Worm (Caenorhabditis elegans) whole organism, early embryonic: ENCODE measurements around the gene W01A11.7.

Experiments used
- B0310.2 ChIP-seq: sonication (generic microtip); optimal IDR thresholded peaks from 2 replicates; lab custom pipeline; 2016; ENCODE audit warnings: mild to moderate bottlenecking, missing genetic modification characterization, missing compliant biosample characterization
- F13C5.2 ChIP-seq: sonication (generic microtip); optimal IDR thresholded peaks from 2 replicates; lab custom pipeline; 2017; ENCODE audit warnings: mild to moderate bottlenecking, missing genetic modification characterization, inconsistent platforms, missing compliant biosample characterization
- aly-1 ChIP-seq: sonication (generic microtip); optimal IDR thresholded peaks from 2 replicates; lab custom pipeline; 2016; ENCODE audit warnings: missing genetic modification characterization, missing compliant biosample characterization
- ama-1 ChIP-seq: fragments of 150-350 bp; optimal IDR thresholded peaks from 2 replicates; lab custom pipeline; 2014
- ceh-13 ChIP-seq: fragments of 200-800 bp; sonication (Bioruptor generic); optimal IDR thresholded peaks from 2 replicates; lab custom pipeline; 2018; ENCODE audit warnings: mild to moderate bottlenecking, missing genetic modification characterization, missing compliant biosample characterization
- ceh-36 ChIP-seq: sonication (generic microtip); optimal IDR thresholded peaks from 2 replicates; lab custom pipeline; 2016; ENCODE audit warnings: missing genetic modification characterization, inconsistent platforms, missing compliant biosample characterization
- ets-7 ChIP-seq: sonication (generic microtip); optimal IDR thresholded peaks from 2 replicates; lab custom pipeline; 2016; ENCODE audit warnings: missing genotype, missing genetic modification characterization, missing compliant biosample characterization
- flt-1 ChIP-seq: fragments of 200-800 bp; sonication (Bioruptor generic); IDR thresholded peaks from 2 replicates; pipeline ENCODE4 v1.3.6; 2022; ENCODE audit warnings: missing genetic modification characterization, missing compliant biosample characterization
- hmbx-1 ChIP-seq: sonication (generic microtip); optimal IDR thresholded peaks from 2 replicates; lab custom pipeline; 2016; ENCODE audit warnings: mild to moderate bottlenecking, missing genetic modification characterization, missing compliant biosample characterization
- hmg-4 ChIP-seq: fragments of 200-800 bp; sonication (Bioruptor generic); optimal IDR thresholded peaks from 2 replicates; lab custom pipeline; 2018; ENCODE audit warnings: mild to moderate bottlenecking, missing genetic modification characterization, missing compliant biosample characterization
- hnd-1 ChIP-seq: sonication (generic microtip); optimal IDR thresholded peaks from 2 replicates; lab custom pipeline; 2016; ENCODE audit warnings: missing genetic modification characterization, missing compliant biosample characterization
- pes-1 ChIP-seq: fragments of 200-800 bp; sonication (Bioruptor generic); IDR thresholded peaks from 2 replicates; pipeline ENCODE4 v1.3.6; 2022; ENCODE audit warnings: missing genetic modification reagents, missing genetic modification characterization, missing compliant biosample characterization
- scrt-1 ChIP-seq: fragments of 200-800 bp; sonication (Bioruptor generic); IDR thresholded peaks from 2 replicates; pipeline ENCODE4 v1.3.6; 2022; ENCODE audit warnings: missing genetic modification characterization, missing compliant biosample characterization
- sea-1 ChIP-seq: fragments of 200-800 bp; sonication (Bioruptor generic); conservative IDR thresholded peaks from 2 replicates; pipeline ENCODE4 v1.3.6; 2022; ENCODE audit warnings: missing genetic modification characterization, missing compliant biosample characterization
- tbx-11 ChIP-seq: fragments of 200-800 bp; sonication (Bioruptor generic); IDR thresholded peaks from 2 replicates; pipeline ENCODE4 v1.3.6; 2022; ENCODE audit warnings: missing genetic modification characterization, missing compliant biosample characterization
- tbx-37 ChIP-seq: fragments of 200-800 bp; sonication (Bioruptor generic); conservative IDR thresholded peaks from 2 replicates; pipeline ENCODE4 v1.3.6; 2022; ENCODE audit warnings: missing genetic modification reagents, missing genetic modification characterization, missing compliant biosample characterization
- tra-4 ChIP-seq: sonication (generic microtip); optimal IDR thresholded peaks from 2 replicates; lab custom pipeline; 2017; ENCODE audit warnings: missing genetic modification characterization, missing compliant biosample characterization

The W01A11.7 gene

DNA sequence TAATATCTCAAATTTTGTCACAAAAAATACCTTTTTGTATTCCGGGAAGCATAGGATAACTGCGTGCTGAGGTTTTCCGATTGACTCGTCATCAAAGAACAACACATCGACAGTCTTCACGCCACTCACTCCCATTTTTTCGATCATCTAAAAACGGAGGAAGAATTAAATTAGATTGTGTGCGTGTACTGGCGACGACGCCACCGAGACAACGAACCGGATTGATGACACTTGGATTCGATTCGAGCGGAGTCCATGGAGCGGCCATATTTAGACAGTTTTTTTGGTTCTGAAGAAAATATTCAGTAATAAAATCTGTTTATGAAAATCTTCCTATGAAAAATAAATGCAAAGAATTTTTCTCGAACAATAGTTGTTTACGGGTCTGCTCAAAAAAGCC, 5.9 kb upstream of the W01A11.7 start, which contains the start of gene ubh-1:
ubh-1 (minus strand) TSS at position 289 of the 400 bp plus-strand sequence.
- TF ChIP-seq ama-1 (lab: Kevin White, UChicago) (no peak), hmbx-1 (tag; lab: Kevin White, UChicago) (no peak), ceh-36 (tag; lab: Kevin White, UChicago) (no peak), ceh-13 (GFP tag; lab: Kevin White, UChicago) (no peak), pes-1 (no peak), tbx-11 (GFP tag; lab: Robert Waterston, UW) (no peak), sea-1 (GFP tag; lab: Robert Waterston, UW) (no peak), hmg-4 (no peak), hnd-1 (tag; lab: Kevin White, UChicago) (no peak), F13C5.2 (no peak), ets-7 (no peak), scrt-1 (GFP tag; lab: Robert Waterston, UW) (no peak), B0310.2 (tag; lab: Kevin White, UChicago) (no peak), tra-4 (no peak), aly-1 (tag; lab: Kevin White, UChicago) (no peak), flt-1 (no peak), tbx-37 (GFP tag; lab: Robert Waterston, UW) (no peak)

DNA sequence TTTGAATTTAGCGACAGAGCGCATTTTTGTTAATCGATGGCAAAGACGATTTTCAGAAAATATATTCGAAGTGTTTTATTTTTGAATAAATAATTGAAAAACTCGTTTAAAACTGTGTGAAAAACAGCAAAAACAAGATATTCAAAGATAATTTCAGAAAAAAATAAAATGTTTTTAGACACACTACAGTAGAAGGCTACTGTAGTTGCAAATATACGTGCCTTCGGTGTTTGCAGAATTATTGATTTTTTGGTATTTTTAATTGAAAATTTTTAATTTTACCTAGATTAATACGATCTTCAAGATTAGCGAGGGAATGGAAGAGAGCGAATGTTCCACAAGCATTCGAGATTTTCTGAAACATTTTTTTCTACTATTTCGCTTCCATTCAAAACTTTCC, 5.4 kb upstream of the W01A11.7 start:
- TF ChIP-seq ceh-13 (GFP tag; lab: Kevin White, UChicago) (no peak), aly-1 (tag; lab: Kevin White, UChicago) (no peak), scrt-1 (GFP tag; lab: Robert Waterston, UW) (no peak), ama-1 (lab: Kevin White, UChicago) (no peak), hmbx-1 (tag; lab: Kevin White, UChicago) (no peak), ets-7 (no peak), sea-1 (GFP tag; lab: Robert Waterston, UW) (no peak), tbx-11 (GFP tag; lab: Robert Waterston, UW) (no peak), F13C5.2 (no peak), hmg-4 (no peak), pes-1 (no peak), tbx-37 (GFP tag; lab: Robert Waterston, UW) (no peak), ceh-36 (tag; lab: Kevin White, UChicago) (no peak), hnd-1 (tag; lab: Kevin White, UChicago) (no peak), tra-4 (no peak), flt-1 (no peak)

DNA sequence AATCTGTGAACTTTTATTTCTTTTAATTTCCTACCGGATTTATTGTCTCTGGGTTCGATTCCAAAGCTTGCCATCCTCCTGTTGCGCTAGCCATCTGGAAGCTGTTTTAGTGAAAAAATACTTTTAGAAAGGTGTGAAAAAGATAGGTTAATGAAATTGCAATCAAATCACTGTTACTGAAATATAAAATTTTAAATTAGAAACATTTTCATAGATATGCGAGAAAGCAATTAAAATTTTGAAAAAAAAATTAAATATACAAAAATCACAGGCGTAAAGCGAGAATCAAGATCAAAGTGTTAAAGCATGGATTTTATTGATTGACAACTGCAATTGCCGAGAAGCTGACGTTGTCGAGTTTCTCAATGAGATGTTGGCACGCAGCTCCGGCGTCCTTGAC, 4.5 kb upstream of the W01A11.7 start, which contains the start of gene ubh-2:
ubh-2 (minus strand) TSS at position 101 of the 400 bp plus-strand sequence.
- TF ChIP-seq pes-1: no peak
- TF ChIP-seq flt-1: no peak
- no peak for TF ChIP-seq ama-1 (lab: Kevin White, UChicago)
- no peak for TF ChIP-seq ceh-36 (tag; lab: Kevin White, UChicago)

ce11 chrV:6508703-6509102, 3.5 kb upstream of the W01A11.7 start, which contains the start of gene ubh-3:
TSS of gene ubh-3 (minus strand) at chrV:6508803.
- TF ChIP-seq ceh-36 (tag; lab: Kevin White, UChicago): no peak
- no peak for TF ChIP-seq tra-4
- no peak for TF ChIP-seq hmg-4
- TF ChIP-seq F13C5.2: no peak
- TF ChIP-seq flt-1: no peak
- no peak for TF ChIP-seq B0310.2 (tag; lab: Kevin White, UChicago)
- TF ChIP-seq hnd-1 (tag; lab: Kevin White, UChicago): no peak
- no peak for TF ChIP-seq ceh-13 (GFP tag; lab: Kevin White, UChicago)

ce11 chrV:6506238-6506956, 1.2 kb upstream of the W01A11.7 start:
- TF ChIP-seq ceh-13 (GFP tag; lab: Kevin White, UChicago) (no peak), aly-1 (tag; lab: Kevin White, UChicago) (no peak), hmbx-1 (tag; lab: Kevin White, UChicago) (no peak), tbx-37 (GFP tag; lab: Robert Waterston, UW) (no peak), tbx-11 (GFP tag; lab: Robert Waterston, UW) (no peak), pes-1 (no peak), scrt-1 (GFP tag; lab: Robert Waterston, UW) (no peak), ama-1 (lab: Kevin White, UChicago) (no peak), hnd-1 (tag; lab: Kevin White, UChicago) (no peak)

ce11 chrV:6504131-6504827, 910 bp downstream of the W01A11.7 start, which contains the start of gene moc-2:
TSS of gene moc-2 (minus strand) at chrV:6504181.
- TF ChIP-seq B0310.2 (tag; lab: Kevin White, UChicago): no peak
- no peak for TF ChIP-seq F13C5.2
- TF ChIP-seq pes-1: no peak

DNA sequence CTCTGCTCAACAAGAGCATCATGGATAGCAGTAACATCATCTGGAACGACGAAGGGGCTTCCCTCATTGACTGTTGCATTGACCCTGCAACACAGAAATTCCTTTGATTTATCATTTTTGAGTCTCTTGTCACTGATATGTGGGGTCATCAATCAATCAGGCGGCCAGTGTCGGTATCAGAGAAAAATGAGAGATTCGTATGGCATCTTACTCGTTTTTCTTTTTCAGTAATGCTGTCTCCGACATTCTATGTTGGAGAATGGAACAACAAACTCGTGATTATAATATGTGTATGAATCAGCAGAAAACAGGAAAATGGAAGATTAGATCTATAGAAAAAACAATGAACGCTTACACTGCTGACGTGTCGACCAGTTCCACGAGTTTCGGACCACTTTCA, 2.0 kb downstream of the W01A11.7 start:
- TF ChIP-seq hmbx-1 (tag; lab: Kevin White, UChicago): no peak
- no peak for TF ChIP-seq ceh-13 (GFP tag; lab: Kevin White, UChicago)
- TF ChIP-seq hnd-1 (tag; lab: Kevin White, UChicago): no peak
- TF ChIP-seq tra-4: no peak

- TF ChIP-seq sea-1 (GFP tag; lab: Robert Waterston, UW) (no peak), B0310.2 (tag; lab: Kevin White, UChicago) (no peak), ceh-36 (tag; lab: Kevin White, UChicago) (no peak), ets-7 (no peak), hmbx-1 (tag; lab: Kevin White, UChicago) (no peak), tbx-37 (GFP tag; lab: Robert Waterston, UW) (no peak), ama-1 (lab: Kevin White, UChicago) (no peak), flt-1 (no peak), F13C5.2 (no peak), pes-1 (no peak), scrt-1 (GFP tag; lab: Robert Waterston, UW) (no peak), ceh-13 (GFP tag; lab: Kevin White, UChicago) (no peak), hnd-1 (tag; lab: Kevin White, UChicago) (no peak), hmg-4 (no peak)
Measured at ce11 chrV:6498903-6499302, 6.3 kb downstream of the W01A11.7 start, which contains the start of gene W01A11.1. TSS of gene W01A11.1 (plus strand) at chrV:6499224.
